Worm (Caenorhabditis elegans) whole organism, young adult: ENCODE results near the gene B0222.1.

Experiments
- B0019.2 ChIP-seq: fragments of 200-800 bp; sonication (Bioruptor generic); conservative IDR thresholded peaks from 2 replicates; pipeline ENCODE4 v1.3.6; 2022; ENCODE audit warnings: missing genetic modification reagents, missing genetic modification characterization, missing compliant biosample characterization
- C17E4.6 ChIP-seq: fragments of 200-800 bp; sonication (Bioruptor generic); IDR thresholded peaks from 2 replicates; pipeline ENCODE4 v1.3.6; 2022; ENCODE audit warnings: missing genetic modification reagents, missing genetic modification characterization, missing compliant biosample characterization
- D2030.7 ChIP-seq: fragments of 200-800 bp; sonication (Bioruptor generic); IDR thresholded peaks from 2 replicates; pipeline ENCODE4 v1.3.6; 2022; ENCODE audit warnings: missing genetic modification reagents, missing genetic modification characterization, missing compliant biosample characterization
- F22D6.2 ChIP-seq: sonication (generic microtip); optimal IDR thresholded peaks from 2 replicates; lab custom pipeline; 2016; ENCODE audit warnings: mild to moderate bottlenecking, missing genetic modification characterization, missing compliant biosample characterization
- F55B11.4 ChIP-seq: sonication (generic microtip); optimal IDR thresholded peaks from 2 replicates; lab custom pipeline; 2016; ENCODE audit warnings: missing compliant biosample characterization, missing genetic modification characterization, borderline replicate concordance; ENCODE audit not compliant: insufficient read depth
- K12H6.12 ChIP-seq: fragments of 200-800 bp; sonication (Bioruptor generic); optimal IDR thresholded peaks from 2 replicates; lab custom pipeline; 2018; ENCODE audit warnings: mild to moderate bottlenecking, missing genetic modification characterization, missing compliant biosample characterization
- Y53G8AR.9 ChIP-seq: fragments of 200-800 bp; sonication (Bioruptor generic); conservative IDR thresholded peaks from 2 replicates; pipeline ENCODE4 v1.3.6; 2022; ENCODE audit warnings: missing genetic modification reagents, missing genetic modification characterization, missing compliant biosample characterization
- Y56A3A.18 ChIP-seq: fragments of 200-800 bp; sonication (Bioruptor generic); IDR thresholded peaks from 2 replicates; pipeline ENCODE4 v1.3.6; 2022; ENCODE audit warnings: missing genetic modification reagents, missing genetic modification characterization, missing compliant biosample characterization
- Y95B8A.8 ChIP-seq: fragments of 200-800 bp; sonication (Bioruptor generic); IDR thresholded peaks from 2 replicates; pipeline ENCODE4 v1.3.6; 2022; ENCODE audit warnings: missing genetic modification reagents, missing genetic modification characterization, missing compliant biosample characterization
- attf-6 ChIP-seq: fragments of 200-800 bp; sonication (Bioruptor generic); IDR thresholded peaks from 2 replicates; pipeline ENCODE4 v1.3.6; 2022; ENCODE audit warnings: missing genetic modification reagents, missing genetic modification characterization, missing compliant biosample characterization
- ceh-100 ChIP-seq: fragments of 200-800 bp; sonication (Bioruptor generic); IDR thresholded peaks from 2 replicates; pipeline ENCODE4 v1.3.6; 2022; ENCODE audit warnings: missing genetic modification reagents, missing genetic modification characterization, missing compliant biosample characterization
- ceh-40 ChIP-seq: fragments of 200-800 bp; sonication (Bioruptor generic); IDR thresholded peaks from 2 replicates; pipeline ENCODE4 v1.3.6; 2022; ENCODE audit warnings: missing genetic modification characterization, missing compliant biosample characterization
- ceh-91 ChIP-seq: fragments of 200-800 bp; sonication (Bioruptor generic); IDR thresholded peaks from 2 replicates; pipeline ENCODE4 v1.3.6; 2022; ENCODE audit warnings: missing genetic modification reagents, missing genetic modification characterization, missing compliant biosample characterization
- dox-1 ChIP-seq: fragments of 200-800 bp; sonication (Bioruptor generic); IDR thresholded peaks from 2 replicates; pipeline ENCODE4 v1.3.6; 2022; ENCODE audit warnings: missing genetic modification reagents, missing genetic modification characterization, missing compliant biosample characterization
- efl-1 ChIP-seq: fragments of 150-350 bp; optimal IDR thresholded peaks from 2 replicates; lab custom pipeline; 2014; ENCODE audit warnings: missing biosample characterization, missing genetic modification reagents, missing genetic modification characterization
- egl-44 ChIP-seq: fragments of 200-800 bp; sonication (Bioruptor generic); IDR thresholded peaks from 2 replicates; pipeline ENCODE4 v1.3.6; 2022; ENCODE audit warnings: missing genetic modification reagents, missing genetic modification characterization, missing compliant biosample characterization
- ekl-4 ChIP-seq: fragments of 200-800 bp; sonication (Bioruptor generic); IDR thresholded peaks from 2 replicates; pipeline ENCODE4 v1.3.6; 2022; ENCODE audit warnings: missing genetic modification reagents, missing genetic modification characterization, missing compliant biosample characterization
- ets-4 ChIP-seq: fragments of 200-800 bp; sonication (Bioruptor generic); optimal IDR thresholded peaks from 2 replicates; lab custom pipeline; 2018; ENCODE audit warnings: mild to moderate bottlenecking, missing genetic modification characterization, missing compliant biosample characterization
- hmg-1.2 ChIP-seq: fragments of 200-800 bp; sonication (Bioruptor generic); IDR thresholded peaks from 2 replicates; pipeline ENCODE4 v1.3.6; 2022; ENCODE audit warnings: missing genetic modification reagents, missing genetic modification characterization, missing compliant biosample characterization
- hmg-20 ChIP-seq: fragments of 200-800 bp; sonication (Bioruptor generic); IDR thresholded peaks from 2 replicates; pipeline ENCODE4 v1.3.6; 2022; ENCODE audit warnings: missing genetic modification reagents, missing genetic modification characterization, missing compliant biosample characterization
- lag-1 ChIP-seq: fragments of 200-800 bp; sonication (Bioruptor generic); IDR thresholded peaks from 2 replicates; pipeline ENCODE4 v1.3.6; 2022; ENCODE audit warnings: missing genetic modification reagents, missing genetic modification characterization, missing compliant biosample characterization
- lin-26 ChIP-seq: fragments of 200-800 bp; sonication (Bioruptor generic); IDR thresholded peaks from 2 replicates; pipeline ENCODE4 v1.3.6; 2022; ENCODE audit warnings: missing genetic modification reagents, missing genetic modification characterization, missing compliant biosample characterization
- lin-35 ChIP-seq, 3 experiments: fragments of 150-350 bp in 2 of 3; sonication (generic microtip) in 1 of 3; optimal IDR thresholded peaks; 2 replicates each; lab custom pipeline; 2014 to 2018; ENCODE audit warnings: missing biosample characterization in 3 of 3, missing genetic modification characterization in 3 of 3, missing genetic modification reagents in 3 of 3
- lir-1 ChIP-seq: fragments of 200-800 bp; sonication (Bioruptor generic); conservative IDR thresholded peaks from 2 replicates; pipeline ENCODE4 v1.3.6; 2022; ENCODE audit warnings: missing genetic modification reagents, missing genetic modification characterization, missing compliant biosample characterization
- madf-10 ChIP-seq: sonication (generic microtip); optimal IDR thresholded peaks from 2 replicates; lab custom pipeline; 2016; ENCODE audit warnings: mild to moderate bottlenecking, missing genetic modification characterization, missing compliant biosample characterization
- madf-3 ChIP-seq: fragments of 200-800 bp; sonication (Bioruptor generic); IDR thresholded peaks from 2 replicates; pipeline ENCODE4 v1.3.6; 2022; ENCODE audit warnings: missing genetic modification reagents, missing genetic modification characterization, missing compliant biosample characterization
- madf-6 ChIP-seq: fragments of 200-800 bp; sonication (Bioruptor generic); IDR thresholded peaks from 2 replicates; pipeline ENCODE4 v1.3.6; 2022; ENCODE audit warnings: missing genetic modification reagents, missing genetic modification characterization, missing compliant biosample characterization
- mcd-1 ChIP-seq: fragments of 200-800 bp; sonication (Bioruptor generic); IDR thresholded peaks from 2 replicates; pipeline ENCODE4 v1.3.6; 2022; ENCODE audit warnings: missing genetic modification reagents, missing genetic modification characterization, missing compliant biosample characterization
- mes-4 ChIP-seq: sonication (generic microtip); optimal IDR thresholded peaks from 2 replicates; lab custom pipeline; 2016; ENCODE audit warnings: missing genotype, missing genetic modification characterization, missing compliant biosample characterization
- nfya-1 ChIP-seq: sonication (generic microtip); optimal IDR thresholded peaks from 2 replicates; lab custom pipeline; 2017; ENCODE audit warnings: antibody characterized with exemption, missing compliant biosample characterization, missing genetic modification characterization, borderline replicate concordance; ENCODE audit not compliant: insufficient read depth
- nfyb-1 ChIP-seq: fragments of 200-800 bp; sonication (Bioruptor generic); IDR thresholded peaks from 2 replicates; pipeline ENCODE4 v1.3.6; 2022; ENCODE audit warnings: missing genetic modification reagents, missing genetic modification characterization, missing compliant biosample characterization
- nhr-27 ChIP-seq: fragments of 200-800 bp; sonication (Bioruptor generic); optimal IDR thresholded peaks from 2 replicates; lab custom pipeline; 2018; ENCODE audit warnings: mild to moderate bottlenecking, missing genetic modification characterization, moderate library complexity, missing compliant biosample characterization
- nhr-90 ChIP-seq: sonication (generic microtip); optimal IDR thresholded peaks from 2 replicates; lab custom pipeline; 2016; ENCODE audit warnings: missing genotype, mild to moderate bottlenecking, missing genetic modification characterization, missing compliant biosample characterization
- pbrm-1 ChIP-seq: fragments of 200-800 bp; sonication (Bioruptor generic); IDR thresholded peaks from 2 replicates; pipeline ENCODE4 v1.3.6; 2022; ENCODE audit warnings: missing genetic modification reagents, missing genetic modification characterization, missing compliant biosample characterization
- repo-1 ChIP-seq: sonication (generic microtip); optimal IDR thresholded peaks from 2 replicates; lab custom pipeline; 2017; ENCODE audit warnings: mild to moderate bottlenecking, missing genetic modification characterization, missing compliant biosample characterization
- snpc-1.1 ChIP-seq: sonication (generic microtip); optimal IDR thresholded peaks from 2 replicates; lab custom pipeline; 2017; ENCODE audit warnings: missing genetic modification characterization, mild to moderate bottlenecking, missing compliant biosample characterization, antibody characterized with exemption, moderate library complexity, missing genotype, missing genetic modification reagents; ENCODE audit not compliant: insufficient read depth
- tbp1 ChIP-seq: fragments of 200-800 bp; sonication (Bioruptor generic); optimal IDR thresholded peaks from 2 replicates; lab custom pipeline; 2018; ENCODE audit warnings: mild to moderate bottlenecking, missing genetic modification characterization, missing compliant biosample characterization
- tbx-9 ChIP-seq: sonication (generic microtip); optimal IDR thresholded peaks from 2 replicates; lab custom pipeline; 2016; ENCODE audit warnings: borderline replicate concordance, missing genetic modification characterization, inconsistent platforms, missing compliant biosample characterization
- tlf-1 ChIP-seq: fragments of 200-800 bp; sonication (Bioruptor generic); optimal IDR thresholded peaks from 2 replicates; lab custom pipeline; 2018; ENCODE audit warnings: mild to moderate bottlenecking, missing genetic modification characterization, missing compliant biosample characterization
- unc-130 ChIP-seq: sonication (generic microtip); optimal IDR thresholded peaks from 2 replicates; lab custom pipeline; 2016; ENCODE audit warnings: missing genetic modification reagents, missing genetic modification characterization, missing compliant biosample characterization
- ztf-18 ChIP-seq: sonication (generic microtip); optimal IDR thresholded peaks from 2 replicates; lab custom pipeline; 2016; ENCODE audit warnings: missing genotype, mild to moderate bottlenecking, missing genetic modification characterization, missing compliant biosample characterization
- ztf-22 ChIP-seq: fragments of 200-800 bp; sonication (Bioruptor generic); optimal IDR thresholded peaks from 2 replicates; lab custom pipeline; 2018; ENCODE audit warnings: mild to moderate bottlenecking, missing genetic modification characterization, moderate library complexity, missing compliant biosample characterization
- ztf-3 ChIP-seq: fragments of 200-800 bp; sonication (Bioruptor generic); optimal IDR thresholded peaks from 2 replicates; lab custom pipeline; 2018; ENCODE audit warnings: mild to moderate bottlenecking, missing genetic modification characterization, missing compliant biosample characterization

The B0222.1 gene

ce11 chrV:9133950-9134349, at the start of gene B0222.1:
Gene B0222.1 (plus strand): TSS chrV:9134255.
- TF ChIP-seq lin-26 (GFP tag; lab: Robert Waterston, UW) (no peak), lir-1 (no peak), nfya-1 (tag; lab: Kevin White, UChicago) (no peak), unc-130 (GFP tag; lab: Kevin White, UChicago) (no peak), C17E4.6 (GFP tag; lab: Robert Waterston, UW) (no peak)

- no peak for TF ChIP-seq mes-4 (tag; lab: Kevin White, UChicago)
Measured at ce11 chrV:9085845-9086244, 48.2 kb upstream of the B0222.1 start.

ce11 chrV:9086650-9087049, 47.4 kb upstream of the B0222.1 start:
- peak; percentile 24; the same call in 1 of the 2 replicates for TF ChIP-seq ceh-40 (GFP tag; lab: Robert Waterston, UW)
- peak; percentile 22; the same call in 1 of the 2 replicates for TF ChIP-seq mcd-1 (GFP tag; lab: Robert Waterston, UW)
- TF ChIP-seq egl-44 (GFP tag; lab: Robert Waterston, UW) = peak; percentile 70; the same call in 1 of the 2 replicates
- peak; percentile 54; the same call in 1 of the 2 replicates for TF ChIP-seq nfyb-1
- TF ChIP-seq snpc-1.1 (tag; lab: Kevin White, UChicago) = peak; percentile 5
- peak; percentile 52; the same call in 1 of the 2 replicates for TF ChIP-seq madf-6 (GFP tag; lab: Robert Waterston, UW)
- peak; percentile 21; the same call in 1 of the 2 replicates for TF ChIP-seq hmg-1.2 (GFP tag; lab: Robert Waterston, UW)
- TF ChIP-seq Y56A3A.18 (GFP tag; lab: Robert Waterston, UW) = 0 out of 2 replicates have a peak, but pooled peaks have one; percentile 29
- TF ChIP-seq madf-3 = 0 out of 2 replicates have a peak, but pooled peaks have one; percentile 21
- TF ChIP-seq ceh-100 (GFP tag; lab: Robert Waterston, UW) = 0 out of 2 replicates have a peak, but pooled peaks have one; percentile 21
- TF ChIP-seq dox-1 (GFP tag; lab: Robert Waterston, UW) = peak; percentile 89
- 0 out of 2 replicates have a peak, but pooled peaks have one; percentile 15 for TF ChIP-seq pbrm-1 (GFP tag; lab: Robert Waterston, UW)
- TF ChIP-seq ekl-4 = peak; percentile 76
- peak; percentile 89 for TF ChIP-seq attf-6 (GFP tag; lab: Robert Waterston, UW)

ce11 chrV:9088758-9089157, 45.3 kb upstream of the B0222.1 start:
- TF ChIP-seq tbx-9 (tag; lab: Kevin White, UChicago) (no peak), madf-6 (GFP tag; lab: Robert Waterston, UW) (no peak), lag-1 (GFP tag; lab: Robert Waterston, UW) (no peak), B0019.2 (GFP tag; lab: Robert Waterston, UW) (no peak), ztf-18 (no peak), tbp1 (peak; percentile 21), madf-10 (no peak), nhr-27 (tag; lab: Kevin White, UChicago) (no peak), F55B11.4 (tag; lab: Kevin White, UChicago) (no peak), Y95B8A.8 (GFP tag; lab: Robert Waterston, UW) (no peak), K12H6.12 (tag; lab: Kevin White, UChicago) (peak; percentile 24), ets-4 (GFP tag; lab: Kevin White, UChicago) (no peak), attf-6 (GFP tag; lab: Robert Waterston, UW) (no peak), D2030.7 (GFP tag; lab: Robert Waterston, UW) (no peak), ceh-91 (no peak), efl-1 (GFP tag; lab: Kevin White, UChicago) (no peak), ceh-40 (GFP tag; lab: Robert Waterston, UW) (peak; percentile 69; the same call in 1 of the 2 replicates), repo-1 (tag; lab: Kevin White, UChicago) (peak; percentile 10), ztf-3 (GFP tag; lab: Kevin White, UChicago) (no peak), hmg-20 (GFP tag; lab: Robert Waterston, UW) (no peak), nhr-90 (tag; lab: Kevin White, UChicago) (no peak), Y53G8AR.9 (no peak), mcd-1 (GFP tag; lab: Robert Waterston, UW) (no peak; the same call in 1 of the 2 replicates), F22D6.2 (tag; lab: Kevin White, UChicago) (no peak), ztf-22 (no peak), tlf-1 (GFP tag; lab: Kevin White, UChicago) (no peak), lin-35 (GFP tag; optimal IDR thresholded peaks at IDR 0.05; lab: Kevin White, UChicago) (no peak)
